Worm (Caenorhabditis elegans): ENCODE measurements around the gene C01G6.2.
A peak's percentile ranks its signal among the peaks of the same experiment; 100 is the strongest.

Gene C01G6.2

DNA sequence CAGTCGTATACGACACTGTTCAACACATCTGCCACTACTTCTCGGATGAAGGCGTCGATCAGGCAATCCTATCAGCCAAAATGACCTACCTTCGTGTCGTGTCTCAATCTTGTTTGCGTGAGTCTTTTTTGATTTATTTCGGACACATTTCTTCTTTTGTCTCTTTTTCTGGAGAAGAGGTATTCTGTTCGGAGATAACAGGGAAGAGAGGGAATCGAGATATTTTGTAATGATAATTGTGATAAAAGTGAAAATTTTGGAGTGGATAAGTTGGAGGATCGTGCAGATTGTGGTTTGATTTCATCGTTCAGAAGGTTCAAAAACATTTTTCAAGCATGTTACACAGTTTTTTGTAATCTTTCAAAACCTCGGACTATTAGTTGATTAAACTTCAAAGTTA is 33.0 kb upstream of the C01G6.2 start:
- TF ChIP-seq nhr-6 (tag; optimal IDR thresholded peaks at IDR 0.05) (no peak), snpc-4 (tag; optimal IDR thresholded peaks at IDR 0.05) (no peak), egl-27 (tag; optimal IDR thresholded peaks at IDR 0.05) (no peak)

DNA sequence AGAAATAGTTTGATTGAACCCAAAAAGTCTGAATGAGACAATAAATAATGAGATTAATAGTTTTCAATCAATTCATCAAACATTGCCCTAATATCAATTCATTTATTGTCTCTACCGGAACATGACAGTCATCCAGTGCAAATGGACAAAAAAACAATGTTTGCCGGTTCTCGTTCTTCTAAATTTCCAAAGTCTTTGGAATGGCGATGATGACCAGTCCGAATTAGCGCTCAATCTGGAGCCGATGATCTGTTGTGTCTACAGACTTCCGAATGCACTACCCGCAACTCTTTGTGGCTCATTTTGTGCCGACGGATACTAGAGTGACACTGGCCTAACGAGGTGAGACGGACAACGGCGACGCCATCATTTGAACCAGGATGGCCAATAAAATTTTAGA is 30.6 kb upstream of the C01G6.2 start, which contains the start of gene T26C5.3:
Gene T26C5.3 (plus strand): TSS at position 301 of the 400 bp plus-strand sequence.
- TF ChIP-seq egl-27 (tag; optimal IDR thresholded peaks at IDR 0.05) (no peak), unc-55 (GFP tag; optimal IDR thresholded peaks at IDR 0.05) (no peak), ztf-1 (GFP tag; conservative IDR thresholded peaks at IDR 0.05) (no peak), lsy-2 (tag; optimal IDR thresholded peaks at IDR 0.05) (no peak), nhr-23 (tag; optimal IDR thresholded peaks at IDR 0.05) (no peak), nhr-10 (tag; optimal IDR thresholded peaks at IDR 0.05) (no peak), nhr-21 (tag; optimal IDR thresholded peaks at IDR 0.05) (no peak), ama-1 (optimal IDR thresholded peaks at IDR 0.05) (no peak), C34F6.9 (tag; optimal IDR thresholded peaks at IDR 0.05) (no peak), skn-1 (tag; optimal IDR thresholded peaks at IDR 0.05) (no peak), nhr-77 (tag; optimal IDR thresholded peaks at IDR 0.05) (no peak)

DNA sequence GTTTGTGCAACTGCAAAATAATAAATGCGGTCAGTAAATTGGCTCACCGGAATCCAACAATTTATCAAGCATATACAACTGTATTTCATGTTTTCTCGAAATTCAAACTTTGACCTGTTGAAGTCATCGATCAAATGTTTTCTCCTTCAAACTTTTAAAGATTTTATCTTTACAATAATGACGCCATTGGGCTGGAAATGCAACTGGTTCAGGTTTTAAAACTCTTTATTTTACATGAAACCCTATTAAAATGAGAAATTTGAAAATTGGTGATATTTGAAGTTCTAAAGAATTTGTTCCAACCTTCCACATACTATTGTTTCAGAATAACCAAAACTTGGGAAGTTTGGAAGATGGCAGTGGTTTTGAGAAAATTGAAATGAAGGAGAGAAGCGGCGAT is 29.9 kb upstream of the C01G6.2 start:
- no peak for TF ChIP-seq crh-2 (tag; optimal IDR thresholded peaks at IDR 0.05)
- no peak for TF ChIP-seq nhr-6 (tag; optimal IDR thresholded peaks at IDR 0.05)
- no peak for TF ChIP-seq zag-1 (tag; optimal IDR thresholded peaks at IDR 0.05)
- TF ChIP-seq nhr-129 (tag; optimal IDR thresholded peaks at IDR 0.05), result no peak
- TF ChIP-seq ama-1 (optimal IDR thresholded peaks at IDR 0.05), result no peak
- no peak for TF ChIP-seq sma-3 (GFP tag; optimal IDR thresholded peaks at IDR 0.05)
- no peak for TF ChIP-seq ceh-16 (tag; optimal IDR thresholded peaks at IDR 0.05)
- no peak for TF ChIP-seq snpc-4 (tag; optimal IDR thresholded peaks at IDR 0.05)
- no peak for TF ChIP-seq nhr-77 (tag; optimal IDR thresholded peaks at IDR 0.05)
- TF ChIP-seq skn-1 (tag; optimal IDR thresholded peaks at IDR 0.05), result no peak
- TF ChIP-seq nhr-11 (tag; optimal IDR thresholded peaks at IDR 0.05), result no peak
- no peak for TF ChIP-seq alr-1 (tag; optimal IDR thresholded peaks at IDR 0.05)
- no peak for TF ChIP-seq unc-39 (tag; optimal IDR thresholded peaks at IDR 0.05)
- TF ChIP-seq elt-1 (tag; optimal IDR thresholded peaks at IDR 0.05), result no peak

DNA sequence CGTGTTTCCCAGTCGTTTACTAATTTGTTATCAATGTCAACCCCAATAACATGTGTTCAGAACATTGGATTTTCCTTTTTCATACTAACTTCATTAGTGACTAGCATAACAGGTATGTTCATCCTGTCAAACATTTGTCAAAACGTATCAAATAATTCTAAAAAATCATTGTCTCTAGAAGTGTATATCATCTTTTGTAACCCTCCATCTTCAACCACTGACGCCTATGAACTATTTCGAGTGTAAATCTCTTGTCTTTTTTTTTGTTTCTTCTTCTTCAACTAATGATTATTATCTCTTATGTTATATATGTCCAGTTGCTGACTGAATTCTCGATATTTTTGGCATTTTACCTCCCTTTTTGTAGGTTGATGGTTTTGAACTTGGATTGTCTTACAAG is 29.1 kb upstream of the C01G6.2 start:
- no peak for TF ChIP-seq fos-1 (tag; optimal IDR thresholded peaks at IDR 0.05)
- no peak for TF ChIP-seq ztf-11 (tag; optimal IDR thresholded peaks at IDR 0.05)
- TF ChIP-seq unc-55 (GFP tag; optimal IDR thresholded peaks at IDR 0.05), result no peak
- no peak for TF ChIP-seq F13H6.1 (tag; optimal IDR thresholded peaks at IDR 0.05)
- TF ChIP-seq skn-1 (tag; optimal IDR thresholded peaks at IDR 0.05), result no peak
- no peak for TF ChIP-seq nhr-25 (tag; optimal IDR thresholded peaks at IDR 0.05)
- TF ChIP-seq ceh-16 (tag; optimal IDR thresholded peaks at IDR 0.05), result no peak
- TF ChIP-seq sem-4 (tag; optimal IDR thresholded peaks at IDR 0.05), result no peak
- no peak for TF ChIP-seq C34F6.9 (tag; optimal IDR thresholded peaks at IDR 0.05)
- no peak for TF ChIP-seq ztf-1 (GFP tag; conservative IDR thresholded peaks at IDR 0.05)
- no peak for TF ChIP-seq crh-2 (tag; optimal IDR thresholded peaks at IDR 0.05)
- no peak for TF ChIP-seq dmd-4 (tag; optimal IDR thresholded peaks at IDR 0.05)
- no peak for TF ChIP-seq alr-1 (tag; optimal IDR thresholded peaks at IDR 0.05)
- no peak for TF ChIP-seq R02D3.7 (tag; optimal IDR thresholded peaks at IDR 0.05)
- TF ChIP-seq zag-1 (tag; optimal IDR thresholded peaks at IDR 0.05), result no peak
- no peak for TF ChIP-seq ztf-4 (tag; optimal IDR thresholded peaks at IDR 0.05)
- no peak for TF ChIP-seq nhr-77 (tag; optimal IDR thresholded peaks at IDR 0.05)
- TF ChIP-seq unc-62 (GFP tag; optimal IDR thresholded peaks at IDR 0.05), result no peak
- TF ChIP-seq sma-3 (GFP tag; optimal IDR thresholded peaks at IDR 0.05), result no peak
- TF ChIP-seq blmp-1 (tag; optimal IDR thresholded peaks at IDR 0.05; ENCODE audit: insufficient read depth), result no peak

DNA sequence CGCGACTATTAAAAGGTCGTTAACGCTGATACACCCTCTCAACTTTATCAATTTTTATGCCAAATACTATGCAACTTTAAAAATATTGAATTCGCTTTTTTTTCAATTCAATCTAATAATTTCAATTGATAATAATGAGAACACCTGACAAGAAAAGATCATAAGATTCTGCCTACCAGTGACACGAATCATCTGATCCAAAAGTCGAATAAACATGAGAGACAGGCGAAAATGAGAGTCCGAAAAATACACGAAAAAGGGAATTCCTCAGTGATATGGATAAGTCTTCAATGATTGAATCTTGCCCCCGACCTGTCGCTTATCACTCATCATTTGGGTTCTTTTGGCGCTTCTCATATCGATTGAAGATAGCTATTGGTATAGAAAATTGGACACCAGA is 25.2 kb upstream of the C01G6.2 start:
- TF ChIP-seq nhr-21 (tag; optimal IDR thresholded peaks at IDR 0.05), result peak; percentile 22
- no peak for TF ChIP-seq skn-1 (tag; optimal IDR thresholded peaks at IDR 0.05)

DNA sequence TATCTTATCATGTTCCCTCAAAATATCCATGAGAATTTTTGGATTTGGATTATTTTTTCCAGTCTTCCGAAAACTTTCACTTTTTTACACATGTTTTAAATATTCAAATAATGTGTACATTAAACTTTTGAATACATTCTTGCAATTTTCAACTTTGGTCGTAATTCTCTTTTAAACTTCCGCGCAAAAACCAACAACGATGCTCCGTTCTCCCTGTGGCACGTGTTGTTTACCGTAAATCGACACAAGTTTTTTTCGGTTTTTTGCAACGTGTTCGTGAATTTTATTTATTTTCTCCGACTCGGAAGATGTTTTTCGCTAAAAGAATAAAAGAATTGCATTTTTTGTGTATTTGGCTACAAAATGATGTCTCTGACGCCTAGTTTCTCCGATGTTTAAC is 24.1 kb upstream of the C01G6.2 start:
- TF ChIP-seq sem-4 (tag; optimal IDR thresholded peaks at IDR 0.05) (peak; percentile 30), nhr-25 (tag; optimal IDR thresholded peaks at IDR 0.05) (peak; percentile 46), nhr-129 (tag; optimal IDR thresholded peaks at IDR 0.05) (peak; percentile 59), ztf-4 (tag; optimal IDR thresholded peaks at IDR 0.05) (no peak), crh-2 (tag; optimal IDR thresholded peaks at IDR 0.05) (peak; percentile 65), nhr-21 (tag; optimal IDR thresholded peaks at IDR 0.05) (peak; percentile 31), lsy-2 (tag; optimal IDR thresholded peaks at IDR 0.05) (peak in 1 of 2 experiments; percentile 78), R02D3.7 (tag; optimal IDR thresholded peaks at IDR 0.05) (peak; percentile 91), gmeb-1 (tag; optimal IDR thresholded peaks at IDR 0.05) (peak; percentile 84), nhr-237 (tag; optimal IDR thresholded peaks at IDR 0.05) (no peak), zag-1 (tag; optimal IDR thresholded peaks at IDR 0.05) (no peak), C34F6.9 (tag; optimal IDR thresholded peaks at IDR 0.05) (peak; percentile 63), ama-1 (optimal IDR thresholded peaks at IDR 0.05) (peak; percentile 9), fos-1 (tag; optimal IDR thresholded peaks at IDR 0.05) (peak; percentile 5), mab-5 (tag; optimal IDR thresholded peaks at IDR 0.05) (peak; percentile 32), ztf-11 (tag; optimal IDR thresholded peaks at IDR 0.05) (no peak), unc-55 (GFP tag; optimal IDR thresholded peaks at IDR 0.05) (no peak), snpc-4 (tag; optimal IDR thresholded peaks at IDR 0.05) (peak; percentile 5), lin-13 (GFP tag; optimal IDR thresholded peaks at IDR 0.05) (peak; percentile 35)
